Worm (Caenorhabditis elegans) whole organism, L4/young adult: Measurements from ENCODE around the gene gdh-1.

ENCODE experiments used
- W03F9.2 ChIP-seq: fragments of 150-350 bp; optimal IDR thresholded peaks from 2 replicates; lab custom pipeline; 2014; ENCODE audit warnings: missing biosample characterization, missing genetic modification characterization
- dao-5 ChIP-seq: sonication (generic microtip); optimal IDR thresholded peaks from 2 replicates; lab custom pipeline; 2016; ENCODE audit warnings: missing genotype, missing genetic modification characterization, moderate library complexity, missing compliant biosample characterization
- him-1 ChIP-seq: sonication (generic microtip); optimal IDR thresholded peaks from 2 replicates; lab custom pipeline; 2016; ENCODE audit warnings: missing genotype, missing genetic modification reagents, missing genetic modification characterization, missing compliant biosample characterization

DNA sequence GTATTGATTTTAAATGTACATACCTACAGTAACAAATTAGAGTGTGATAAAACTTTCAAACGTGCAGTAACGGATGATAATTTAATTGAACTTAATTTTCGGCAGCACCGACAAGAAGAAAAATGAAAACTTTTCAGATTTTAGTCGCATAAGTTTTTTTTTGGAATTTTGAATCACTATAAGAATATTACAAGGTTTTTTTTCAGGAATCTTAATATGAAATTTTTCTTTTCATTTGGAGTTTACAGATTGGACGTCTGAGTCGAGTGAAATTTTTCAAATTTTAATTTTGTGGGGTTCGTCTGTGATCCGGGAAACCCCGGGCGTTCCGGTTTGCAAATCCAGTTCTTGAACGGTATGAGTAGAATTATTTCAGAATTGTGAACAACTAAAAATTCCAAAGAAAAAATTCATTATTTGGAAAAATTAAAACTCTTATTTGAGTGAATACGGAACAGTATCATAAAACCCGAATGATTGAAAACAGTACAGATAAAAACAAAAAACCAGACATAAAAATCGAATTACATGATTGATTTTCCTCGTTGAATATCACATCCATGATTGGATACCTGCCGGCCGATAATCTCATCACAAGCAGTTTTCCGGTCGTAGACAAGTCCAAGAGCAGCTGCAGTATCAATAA lies 39.6 kb upstream of the gdh-1 start:
- TF ChIP-seq dao-5 (tag; lab: Kevin White, UChicago) = no peak
- no peak for TF ChIP-seq him-1
- no peak for TF ChIP-seq W03F9.2
